Worm (Caenorhabditis elegans) whole organism, L3 larva: ENCODE results near the gene nas-17.
A peak's percentile ranks its signal among the peaks of the same experiment; 100 is the strongest.

ENCODE experiments used
- R02D3.7 ChIP-seq: fragments of 150-350 bp; optimal IDR thresholded peaks from 2 replicates; lab custom pipeline; 2014; ENCODE audit warnings: missing biosample characterization, missing genetic modification characterization
- ZK546.5 ChIP-seq: sonication (generic microtip); optimal IDR thresholded peaks from 2 replicates; lab custom pipeline; 2017; ENCODE audit warnings: missing biosample characterization, missing genetic modification characterization
- aly-2 ChIP-seq: fragments of 150-350 bp; optimal IDR thresholded peaks from 2 replicates; lab custom pipeline; 2014; ENCODE audit warnings: missing biosample characterization, missing genetic modification characterization
- ceh-16 ChIP-seq: sonication (generic microtip); optimal IDR thresholded peaks from 2 replicates; lab custom pipeline; 2017; ENCODE audit warnings: missing biosample characterization, missing genetic modification characterization
- ceh-28 ChIP-seq: fragments of 150-350 bp; optimal IDR thresholded peaks from 2 replicates; lab custom pipeline; 2014; ENCODE audit warnings: missing biosample characterization, missing genetic modification reagents, missing genetic modification characterization
- ceh-82 ChIP-seq: fragments of 150-350 bp; optimal IDR thresholded peaks from 2 replicates; lab custom pipeline; 2014; ENCODE audit warnings: missing biosample characterization, missing genetic modification characterization
- ceh-9 ChIP-seq: sonication (generic microtip); optimal IDR thresholded peaks from 2 replicates; lab custom pipeline; 2018; ENCODE audit warnings: missing biosample characterization, missing genetic modification characterization
- daf-12 ChIP-seq: fragments of 150-350 bp; optimal IDR thresholded peaks from 2 replicates; lab custom pipeline; 2014; ENCODE audit warnings: missing biosample characterization, missing genetic modification reagents, missing genetic modification characterization
- egl-5 ChIP-seq: fragments of 150-350 bp; optimal IDR thresholded peaks from 2 replicates; lab custom pipeline; 2017; ENCODE audit warnings: missing biosample characterization, missing genetic modification reagents, missing genetic modification characterization, inconsistent platforms
- elt-2 ChIP-seq: sonication (generic microtip); optimal IDR thresholded peaks from 2 replicates; lab custom pipeline; 2016; ENCODE audit warnings: missing genetic modification reagents, mild to moderate bottlenecking, missing genetic modification characterization, missing compliant biosample characterization
- elt-3 ChIP-seq, 3 experiments: fragments of 150-350 bp in 1 of 3; sonication (generic microtip) in 2 of 3; optimal IDR thresholded peaks; 2 replicates in 2 of 3; 4 replicates in 1 of 3; lab custom pipeline; 2014 to 2017; ENCODE audit warnings: missing biosample characterization in 3 of 3, missing genetic modification characterization in 3 of 3
- fkh-10 ChIP-seq: sonication (generic microtip); optimal IDR thresholded peaks from 2 replicates; lab custom pipeline; 2017; ENCODE audit warnings: missing biosample characterization, missing genetic modification reagents, missing genetic modification characterization
- fkh-2 ChIP-seq: fragments of 150-350 bp; optimal IDR thresholded peaks from 2 replicates; lab custom pipeline; 2014; ENCODE audit warnings: missing biosample characterization, missing genetic modification reagents, missing genetic modification characterization
- fos-1 ChIP-seq: fragments of 150-350 bp; optimal IDR thresholded peaks from 2 replicates; lab custom pipeline; 2014; ENCODE audit warnings: missing biosample characterization, missing genetic modification characterization
- hmg-11 ChIP-seq: sonication (generic microtip); optimal IDR thresholded peaks from 2 replicates; lab custom pipeline; 2016; ENCODE audit warnings: missing genetic modification characterization, missing compliant biosample characterization
- jun-1 ChIP-seq: fragments of 150-350 bp; optimal IDR thresholded peaks from 2 replicates; lab custom pipeline; 2014; ENCODE audit warnings: missing biosample characterization, missing genetic modification reagents, missing genetic modification characterization
- lin-15B ChIP-seq: fragments of 150-350 bp; optimal IDR thresholded peaks from 2 replicates; lab custom pipeline; 2014; ENCODE audit warnings: missing biosample characterization, missing genetic modification characterization
- lin-39 ChIP-seq: fragments of 150-350 bp; optimal IDR thresholded peaks from 2 replicates; lab custom pipeline; 2018; ENCODE audit warnings: missing biosample characterization, missing genetic modification reagents, missing genetic modification characterization
- mdl-1 ChIP-seq: fragments of 150-350 bp; optimal IDR thresholded peaks from 2 replicates; lab custom pipeline; 2014; ENCODE audit warnings: missing biosample characterization, missing genetic modification characterization
- mml-1 ChIP-seq: fragments of 150-350 bp; sonication (generic microtip); optimal IDR thresholded peaks from 3 replicates; lab custom pipeline; 2014; ENCODE audit warnings: missing biosample characterization, missing genetic modification characterization
- nfya-1 ChIP-seq: sonication (generic microtip); optimal IDR thresholded peaks from 2 replicates; lab custom pipeline; 2017; ENCODE audit warnings: missing genetic modification characterization, mild to moderate bottlenecking, missing compliant biosample characterization, antibody characterized with exemption, moderate library complexity; ENCODE audit not compliant: insufficient read depth
- nhr-11 ChIP-seq: fragments of 150-350 bp; optimal IDR thresholded peaks from 2 replicates; lab custom pipeline; 2014; ENCODE audit warnings: missing biosample characterization, missing genetic modification characterization
- nhr-12 ChIP-seq: fragments of 150-350 bp; optimal IDR thresholded peaks from 2 replicates; lab custom pipeline; 2014; ENCODE audit warnings: missing biosample characterization, missing genetic modification characterization
- nhr-23 ChIP-seq: fragments of 150-350 bp; optimal IDR thresholded peaks from 2 replicates; lab custom pipeline; 2014; ENCODE audit warnings: missing biosample characterization, missing genetic modification reagents, missing genetic modification characterization
- nhr-237 ChIP-seq: fragments of 150-350 bp; optimal IDR thresholded peaks from 2 replicates; lab custom pipeline; 2014; ENCODE audit warnings: missing biosample characterization, missing genetic modification characterization
- nhr-25 ChIP-seq: sonication (generic microtip); optimal IDR thresholded peaks from 2 replicates; lab custom pipeline; 2017; ENCODE audit warnings: missing biosample characterization, missing genetic modification characterization
- nhr-28 ChIP-seq: fragments of 150-350 bp; optimal IDR thresholded peaks from 2 replicates; lab custom pipeline; 2014; ENCODE audit warnings: missing biosample characterization, missing genetic modification characterization
- nhr-76 ChIP-seq: fragments of 150-350 bp; sonication (generic microtip); optimal IDR thresholded peaks from 5 replicates; lab custom pipeline; 2014; ENCODE audit warnings: missing biosample characterization, missing genetic modification characterization
- nhr-77 ChIP-seq: fragments of 150-350 bp; optimal IDR thresholded peaks from 2 replicates; lab custom pipeline; 2014; ENCODE audit warnings: missing biosample characterization, missing genetic modification characterization
- pha-4 ChIP-seq: fragments of 150-350 bp; optimal IDR thresholded peaks from 2 replicates; lab custom pipeline; 2014; ENCODE audit warnings: missing biosample characterization, missing genetic modification reagents, missing genetic modification characterization
- pqm-1 ChIP-seq: fragments of 150-350 bp; optimal IDR thresholded peaks from 2 replicates; lab custom pipeline; 2017; ENCODE audit warnings: missing biosample characterization, missing genetic modification characterization, inconsistent platforms
- sea-2 ChIP-seq: fragments of 150-350 bp; sonication (generic microtip); optimal IDR thresholded peaks from 4 replicates; lab custom pipeline; 2014; ENCODE audit warnings: missing biosample characterization, missing genetic modification reagents, missing genetic modification characterization
- skn-1 ChIP-seq: fragments of 150-350 bp; optimal IDR thresholded peaks from 2 replicates; lab custom pipeline; 2014; ENCODE audit warnings: missing biosample characterization, missing genetic modification characterization
- snpc-4 ChIP-seq: fragments of 150-350 bp; optimal IDR thresholded peaks from 2 replicates; lab custom pipeline; 2014; ENCODE audit warnings: missing biosample characterization, missing genetic modification characterization
- tbx-2 ChIP-seq: sonication (generic microtip); optimal IDR thresholded peaks from 2 replicates; lab custom pipeline; 2016; ENCODE audit warnings: mild to moderate bottlenecking, missing genetic modification characterization, missing compliant biosample characterization
- unc-39 ChIP-seq: sonication (generic microtip); optimal IDR thresholded peaks from 4 replicates; lab custom pipeline; 2017; ENCODE audit warnings: missing biosample characterization, missing genetic modification characterization
- zag-1 ChIP-seq: fragments of 150-350 bp; optimal IDR thresholded peaks from 2 replicates; lab custom pipeline; 2014; ENCODE audit warnings: missing biosample characterization, missing genetic modification characterization
- ztf-11 ChIP-seq: fragments of 150-350 bp; optimal IDR thresholded peaks from 2 replicates; lab custom pipeline; 2014; ENCODE audit warnings: missing biosample characterization, missing genetic modification characterization
- ztf-4 ChIP-seq: fragments of 150-350 bp; optimal IDR thresholded peaks from 2 replicates; lab custom pipeline; 2014; ENCODE audit warnings: missing biosample characterization, missing genetic modification characterization

Gene nas-17

DNA sequence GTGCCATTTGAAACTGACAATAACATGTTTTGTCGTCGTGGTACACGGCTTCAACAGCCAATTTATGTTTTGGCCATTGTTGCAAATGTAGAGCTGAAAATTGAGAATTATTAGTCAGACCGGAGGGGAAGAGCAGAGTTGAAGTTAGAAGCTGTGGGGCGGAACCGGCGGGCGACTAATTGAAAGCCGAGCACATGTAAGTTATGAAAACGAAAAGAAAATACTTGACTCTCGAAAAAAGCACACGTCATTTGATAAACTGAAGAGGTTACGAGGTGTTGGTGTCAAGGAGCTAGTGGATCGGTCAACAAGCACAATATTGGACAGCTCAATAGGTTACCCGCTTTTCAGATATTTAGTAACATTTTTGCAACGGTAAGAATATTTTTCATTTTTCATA, 32.6 kb upstream of the nas-17 start, which contains the start of gene dop-5:
dop-5 (minus strand) TSS at position 101 of the 400 bp plus-strand sequence.
- no peak for TF ChIP-seq nhr-77
- no peak for TF ChIP-seq nhr-23 (tag; lab: Kevin White, UChicago)
- no peak for TF ChIP-seq mml-1
- no peak for TF ChIP-seq elt-3 (tag; optimal IDR thresholded peaks at IDR 0.05; lab: Kevin White, UChicago)
- no peak for TF ChIP-seq R02D3.7
- TF ChIP-seq, all 47 proteins: peak for 0

- TF ChIP-seq lin-39 (tag; lab: Kevin White, UChicago) (no peak), nhr-12 (tag; lab: Kevin White, UChicago) (no peak), mml-1 (no peak), elt-2 (no peak), nhr-28 (tag; lab: Kevin White, UChicago) (no peak), ceh-28 (tag; lab: Kevin White, UChicago) (no peak), nhr-237 (no peak), fos-1 (tag; lab: Kevin White, UChicago) (no peak), unc-39 (no peak)
Observed at ce11 chrV:11372284-11372878, 26.3 kb upstream of the nas-17 start.

DNA sequence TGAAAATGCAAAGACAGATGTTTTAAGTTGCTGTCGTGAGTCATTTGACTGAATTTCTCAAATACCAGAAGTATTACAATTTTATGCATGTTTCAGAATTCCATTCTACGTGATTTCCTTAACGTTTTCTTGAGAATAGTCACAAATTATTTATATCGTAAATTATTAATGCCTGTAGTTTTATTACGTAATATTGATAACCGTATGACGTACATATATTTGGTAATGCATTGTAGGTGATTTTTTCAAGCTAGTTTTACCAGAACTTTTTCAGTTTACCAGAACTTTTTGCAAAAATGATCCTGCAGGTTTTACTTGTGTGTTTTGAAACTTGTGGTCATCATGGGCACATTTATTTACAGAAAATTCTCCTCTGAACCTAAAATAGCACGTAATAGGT, 24.8 kb upstream of the nas-17 start:
- TF ChIP-seq ZK546.5 (tag; lab: Kevin White, UChicago) = no peak
- no peak for TF ChIP-seq nhr-76
- no peak for TF ChIP-seq lin-39 (tag; lab: Kevin White, UChicago)
- TF ChIP-seq nhr-237 = no peak
- no peak for TF ChIP-seq elt-2
- TF ChIP-seq daf-12 (tag; lab: Kevin White, UChicago) = no peak
- TF ChIP-seq fos-1 (tag; lab: Kevin White, UChicago) = no peak
- no peak for TF ChIP-seq lin-15B
- TF ChIP-seq ztf-11 (tag; lab: Kevin White, UChicago) = no peak
- TF ChIP-seq jun-1 (tag; lab: Kevin White, UChicago) = no peak
- no peak for TF ChIP-seq hmg-11
- no peak for TF ChIP-seq R02D3.7
- TF ChIP-seq egl-5 (tag; lab: Kevin White, UChicago) = no peak
- TF ChIP-seq ceh-9 (tag; lab: Kevin White, UChicago) = no peak
- TF ChIP-seq ztf-4 = no peak
- no peak for TF ChIP-seq mml-1
- no peak for TF ChIP-seq sea-2 (GFP tag; lab: Kevin White, UChicago)
- TF ChIP-seq fkh-2 (tag; lab: Kevin White, UChicago) = no peak

- no peak for TF ChIP-seq daf-12 (tag; lab: Kevin White, UChicago)
- peak; percentile 11 for TF ChIP-seq lin-15B
- peak; percentile 23 for TF ChIP-seq jun-1 (tag; lab: Kevin White, UChicago)
- TF ChIP-seq zag-1 (tag; lab: Kevin White, UChicago) = no peak
- TF ChIP-seq elt-2 = peak; percentile 45
- peak; percentile 28 for TF ChIP-seq pqm-1 (tag; lab: Kevin White, UChicago)
- peak; percentile 49 for TF ChIP-seq pha-4 (tag; lab: Kevin White, UChicago)
- TF ChIP-seq unc-39 = no peak
- TF ChIP-seq skn-1 (tag; lab: Kevin White, UChicago) = peak; percentile 51
- TF ChIP-seq nhr-11 (tag; lab: Kevin White, UChicago) = no peak
- no peak for TF ChIP-seq ceh-82 (tag; lab: Kevin White, UChicago)
- no peak for TF ChIP-seq mdl-1
- TF ChIP-seq nfya-1 = peak; percentile 77
- TF ChIP-seq nhr-25 (tag; lab: Kevin White, UChicago) = no peak
- peak; percentile 79 for TF ChIP-seq lin-39 (tag; lab: Kevin White, UChicago)
- TF ChIP-seq ceh-28 (tag; lab: Kevin White, UChicago) = peak; percentile 77
- TF ChIP-seq fkh-10 (GFP tag; lab: Kevin White, UChicago) = peak; percentile 18
- TF ChIP-seq ceh-16 = no peak
- peak; percentile 8 for TF ChIP-seq egl-5 (tag; lab: Kevin White, UChicago)
- peak; percentile 52 for TF ChIP-seq tbx-2
- TF ChIP-seq aly-2 (tag; lab: Kevin White, UChicago) = no peak
- no peak for TF ChIP-seq snpc-4 (tag; lab: Kevin White, UChicago)
- TF ChIP-seq hmg-11 = peak; percentile 96
Observed at ce11 chrV:11375150-11375792, 23.4 kb upstream of the nas-17 start, which contains the start of gene cnb-1. cnb-1 (plus strand) TSS chrV:11375742.
